Worm (Caenorhabditis elegans): ENCODE data around the gene T18D3.9.

DNA sequence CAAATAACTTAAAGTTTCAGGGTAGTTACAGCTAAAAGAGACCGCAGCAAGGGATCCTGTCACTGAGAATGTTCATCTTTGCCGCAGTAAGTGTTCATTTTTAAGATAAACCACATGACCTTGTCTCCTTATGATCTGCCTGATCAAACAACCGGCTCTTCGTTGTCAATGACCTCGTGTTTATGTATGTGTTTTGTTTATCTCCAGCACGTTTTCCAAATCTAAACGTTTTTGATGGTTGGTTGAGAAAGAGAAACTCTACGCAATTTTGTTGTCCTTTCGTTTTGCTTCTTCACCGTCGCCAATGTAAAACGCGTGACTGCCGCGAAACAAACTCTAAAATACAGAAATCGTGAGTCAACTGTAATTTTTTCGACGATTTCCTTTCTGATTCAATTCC lies 20.2 kb downstream of the T18D3.9 start, which contains the start of gene tsct-1:
- no peak for TF ChIP-seq Y55F3AM.14 (GFP tag; optimal IDR thresholded peaks at IDR 0.05)
- TF ChIP-seq ama-1 (optimal IDR thresholded peaks at IDR 0.05) = no peak
- no peak for TF ChIP-seq lin-13 (GFP tag; optimal IDR thresholded peaks at IDR 0.05)
- TF ChIP-seq nhr-12 (tag; optimal IDR thresholded peaks at IDR 0.05) = no peak
- no peak for TF ChIP-seq nhr-77 (tag; optimal IDR thresholded peaks at IDR 0.05)
- no peak for TF ChIP-seq R02D3.7 (tag; optimal IDR thresholded peaks at IDR 0.05)
- no peak for TF ChIP-seq lsy-2 (tag; optimal IDR thresholded peaks at IDR 0.05)
- no peak for TF ChIP-seq unc-62 (GFP tag; optimal IDR thresholded peaks at IDR 0.05)
